Worm (Caenorhabditis elegans): ENCODE results near the gene srh-177.
A peak's percentile ranks its signal among the peaks of the same experiment; 100 is the strongest.

The srh-177 gene

ce11 chrV:20380320-20380719 lies 11.3 kb upstream of the srh-177 start, which contains the start of gene K02E2.6:
K02E2.6 (plus strand) TSS chrV:20380561.
- TF ChIP-seq tbx-2 (tag; optimal IDR thresholded peaks at IDR 0.05) (no peak), ceh-48 (tag; optimal IDR thresholded peaks at IDR 0.05) (peak; percentile 48), ceh-9 (tag; optimal IDR thresholded peaks at IDR 0.05) (no peak), elt-4 (tag; optimal IDR thresholded peaks at IDR 0.05) (no peak), madf-2 (tag; optimal IDR thresholded peaks at IDR 0.05) (no peak), ceh-24 (tag; optimal IDR thresholded peaks at IDR 0.05) (no peak), ceh-31 (tag; optimal IDR thresholded peaks at IDR 0.05) (peak; percentile 13), tbx-7 (tag; optimal IDR thresholded peaks at IDR 0.05) (no peak), hlh-30 (tag; optimal IDR thresholded peaks at IDR 0.05; ENCODE audit: insufficient read depth) (peak; percentile 63), nfya-1 (tag; optimal IDR thresholded peaks at IDR 0.05) (peak; percentile 23)

DNA sequence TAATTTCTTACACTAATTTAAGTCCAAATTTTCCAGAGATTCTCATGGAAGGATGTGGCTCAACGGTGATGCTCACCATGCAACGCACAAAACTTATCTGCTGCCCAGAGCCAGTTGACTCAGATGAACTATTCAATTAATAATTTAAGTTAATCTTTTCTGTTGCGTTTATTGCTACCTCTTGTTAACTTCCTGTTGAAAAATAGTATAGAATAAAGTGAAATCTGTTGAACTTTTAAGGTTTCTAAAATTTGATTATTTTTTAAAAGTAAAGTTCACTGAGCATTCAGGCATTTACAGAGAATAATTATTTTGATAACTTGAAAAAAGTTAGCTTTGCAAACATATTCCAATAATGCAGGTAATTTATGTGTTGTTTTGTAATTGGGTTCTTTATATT lies 7.0 kb upstream of the srh-177 start:
- no peak for TF ChIP-seq pros-1 (tag; optimal IDR thresholded peaks at IDR 0.05)
- no peak for TF ChIP-seq nhr-232 (tag; optimal IDR thresholded peaks at IDR 0.05)
- TF ChIP-seq pag-3 (tag; optimal IDR thresholded peaks at IDR 0.05; ENCODE audit: borderline replicate concordance) = no peak
- TF ChIP-seq unc-3 (GFP tag; conservative IDR thresholded peaks at IDR 0.05) = no peak
- TF ChIP-seq unc-3 (tag; optimal IDR thresholded peaks at IDR 0.05) = no peak
- no peak for TF ChIP-seq unc-86 (tag; optimal IDR thresholded peaks at IDR 0.05)
- no peak for TF ChIP-seq ceh-14 (tag; optimal IDR thresholded peaks at IDR 0.05)
- no peak for TF ChIP-seq sox-2 (GFP tag; IDR thresholded peaks at IDR 0.05)
- no peak for TF ChIP-seq T23F11.4 (GFP tag; optimal IDR thresholded peaks at IDR 0.05)

DNA sequence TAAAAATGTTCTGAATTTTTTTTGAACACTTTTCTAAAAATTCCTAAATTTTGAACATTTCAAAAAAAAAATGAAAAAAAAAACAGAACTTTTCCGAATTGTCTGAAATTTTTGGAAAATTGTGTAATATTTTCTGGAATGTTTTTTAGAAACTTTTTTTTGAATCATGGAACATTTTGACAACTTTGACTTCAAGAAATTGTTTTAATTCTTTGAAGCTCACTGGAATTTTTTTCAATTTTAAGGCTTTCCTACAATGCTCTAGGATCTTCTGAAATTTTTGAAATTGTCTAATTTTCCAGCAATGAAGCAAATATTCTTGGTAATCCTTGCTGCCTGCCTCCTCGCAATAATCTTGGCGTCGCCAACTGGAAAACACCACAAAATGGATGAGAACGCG lies 6.2 kb upstream of the srh-177 start, which contains the start of gene ins-35:
ins-35 (plus strand) TSS at position 301 of the 400 bp plus-strand sequence.
- TF ChIP-seq ets-4 (tag; optimal IDR thresholded peaks at IDR 0.05) (no peak), pag-3 (tag; optimal IDR thresholded peaks at IDR 0.05; ENCODE audit: borderline replicate concordance) (no peak), ceh-18 (tag; optimal IDR thresholded peaks at IDR 0.05) (no peak), tbx-7 (tag; optimal IDR thresholded peaks at IDR 0.05) (no peak), pha-2 (tag; optimal IDR thresholded peaks at IDR 0.05) (no peak), ceh-6 (GFP tag; optimal IDR thresholded peaks at IDR 0.05) (no peak), hlh-13 (GFP tag; optimal IDR thresholded peaks at IDR 0.05) (no peak), sox-4 (tag; optimal IDR thresholded peaks at IDR 0.05) (no peak), T23F11.4 (GFP tag; optimal IDR thresholded peaks at IDR 0.05) (no peak), pros-1 (tag; optimal IDR thresholded peaks at IDR 0.05) (no peak), unc-86 (tag; optimal IDR thresholded peaks at IDR 0.05) (no peak), ama-1 (optimal IDR thresholded peaks at IDR 0.05) (no peak), elt-4 (tag; optimal IDR thresholded peaks at IDR 0.05) (no peak)

DNA sequence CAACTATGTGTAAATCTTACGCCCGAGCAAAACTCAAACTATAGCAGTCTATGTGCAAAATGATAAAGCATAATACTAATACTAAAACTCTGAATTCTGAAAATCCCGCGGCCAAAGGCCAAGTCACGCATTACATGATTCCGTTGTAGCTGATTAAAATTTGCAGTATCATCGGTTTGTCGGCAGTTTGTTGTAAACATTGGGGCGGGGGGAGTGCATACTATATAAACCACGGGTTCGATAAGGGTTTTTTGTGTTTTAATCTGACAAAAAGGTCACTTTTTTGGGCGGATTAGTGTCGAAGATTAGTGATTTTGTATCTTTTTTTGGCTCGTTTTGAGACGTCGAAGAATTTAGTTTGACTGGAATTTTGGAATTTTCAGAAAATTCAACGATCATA lies 5.4 kb upstream of the srh-177 start:
- TF ChIP-seq fkh-10 (GFP tag; optimal IDR thresholded peaks at IDR 0.05) (no peak), hlh-13 (GFP tag; optimal IDR thresholded peaks at IDR 0.05) (no peak), che-1 (tag; optimal IDR thresholded peaks at IDR 0.05) (no peak), nhr-232 (tag; optimal IDR thresholded peaks at IDR 0.05) (no peak), ztf-16 (tag; optimal IDR thresholded peaks at IDR 0.05) (no peak), ceh-22 (tag; optimal IDR thresholded peaks at IDR 0.05) (no peak), ceh-34 (tag; optimal IDR thresholded peaks at IDR 0.05) (no peak), ets-4 (tag; optimal IDR thresholded peaks at IDR 0.05) (no peak), hlh-30 (tag; optimal IDR thresholded peaks at IDR 0.05; ENCODE audit: insufficient read depth) (no peak), pha-2 (tag; optimal IDR thresholded peaks at IDR 0.05) (no peak), pqm-1 (tag; optimal IDR thresholded peaks at IDR 0.05) (no peak), gmeb-2 (tag; optimal IDR thresholded peaks at IDR 0.05) (no peak), rnt-1 (tag; optimal IDR thresholded peaks at IDR 0.05) (no peak), pros-1 (tag; optimal IDR thresholded peaks at IDR 0.05) (no peak), fax-1 (tag; optimal IDR thresholded peaks at IDR 0.05) (no peak), unc-55 (GFP tag; optimal IDR thresholded peaks at IDR 0.05) (no peak), C38D4.7 (GFP tag; optimal IDR thresholded peaks at IDR 0.05) (no peak)
